Worm (Caenorhabditis elegans) whole organism, L4 larva: ENCODE results near the gene cat-1.

ENCODE experiments used
- ceh-82 ChIP-seq: sonication (generic microtip); optimal IDR thresholded peaks from 2 replicates; lab custom pipeline; 2017; ENCODE audit warnings: missing biosample characterization, missing genetic modification characterization
- nhr-237 ChIP-seq: sonication (generic microtip); optimal IDR thresholded peaks from 2 replicates; lab custom pipeline; 2017; ENCODE audit warnings: missing biosample characterization, missing genetic modification characterization

- TF ChIP-seq nhr-237 (tag; lab: Kevin White, UChicago) (no peak), ceh-82 (tag; lab: Kevin White, UChicago) (no peak)
Measured at ce11 chrX:5743209-5743608, 32.7 kb upstream of the cat-1 start, which contains the start of gene gnrr-4.
